Worm (Caenorhabditis elegans) whole organism, young adult: ENCODE results near the gene old-1.

Source experiments
- B0019.2 ChIP-seq: fragments of 200-800 bp; sonication (Bioruptor generic); conservative IDR thresholded peaks from 2 replicates; pipeline ENCODE4 v1.3.6; 2022; ENCODE audit warnings: missing genetic modification reagents, missing genetic modification characterization, missing compliant biosample characterization
- B0261.1 ChIP-seq: sonication (generic microtip); optimal IDR thresholded peaks from 2 replicates; lab custom pipeline; 2016; ENCODE audit warnings: mild to moderate bottlenecking, missing genetic modification characterization, moderate library complexity, missing compliant biosample characterization
- C17E4.6 ChIP-seq: fragments of 200-800 bp; sonication (Bioruptor generic); IDR thresholded peaks from 2 replicates; pipeline ENCODE4 v1.3.6; 2022; ENCODE audit warnings: missing genetic modification reagents, missing genetic modification characterization, missing compliant biosample characterization
- F33H1.4 ChIP-seq: fragments of 200-800 bp; sonication (Bioruptor generic); IDR thresholded peaks from 2 replicates; pipeline ENCODE4 v1.3.6; 2022; ENCODE audit warnings: missing genetic modification reagents, missing genetic modification characterization, missing compliant biosample characterization
- F37B4.10 ChIP-seq: fragments of 200-800 bp; sonication (Bioruptor generic); IDR thresholded peaks from 2 replicates; pipeline ENCODE4 v1.3.6; 2022; ENCODE audit warnings: missing genetic modification characterization, missing compliant biosample characterization
- K11D2.4 ChIP-seq: fragments of 200-800 bp; sonication (Bioruptor generic); IDR thresholded peaks from 2 replicates; pipeline ENCODE4 v1.3.6; 2022; ENCODE audit warnings: missing genetic modification reagents, missing genetic modification characterization, missing compliant biosample characterization
- T07F8.4 ChIP-seq: sonication (generic microtip); optimal IDR thresholded peaks from 2 replicates; lab custom pipeline; 2016; ENCODE audit warnings: mild to moderate bottlenecking, missing genetic modification characterization, moderate library complexity, missing compliant biosample characterization
- Y53G8AR.9 ChIP-seq: fragments of 200-800 bp; sonication (Bioruptor generic); conservative IDR thresholded peaks from 2 replicates; pipeline ENCODE4 v1.3.6; 2022; ENCODE audit warnings: missing genetic modification reagents, missing genetic modification characterization, missing compliant biosample characterization
- Y56A3A.18 ChIP-seq: fragments of 200-800 bp; sonication (Bioruptor generic); IDR thresholded peaks from 2 replicates; pipeline ENCODE4 v1.3.6; 2022; ENCODE audit warnings: missing genetic modification reagents, missing genetic modification characterization, missing compliant biosample characterization
- Y67H2A.10 ChIP-seq: fragments of 200-800 bp; sonication (Bioruptor generic); conservative IDR thresholded peaks from 2 replicates; pipeline ENCODE4 v1.3.6; 2022; ENCODE audit warnings: missing genetic modification reagents, missing genetic modification characterization, missing compliant biosample characterization
- aptf-2 ChIP-seq: fragments of 200-800 bp; sonication (Bioruptor generic); conservative IDR thresholded peaks from 2 replicates; pipeline ENCODE4 v1.3.6; 2022; ENCODE audit warnings: missing genetic modification reagents, missing genetic modification characterization, missing compliant biosample characterization
- attf-5 ChIP-seq: fragments of 200-800 bp; sonication (Bioruptor generic); optimal IDR thresholded peaks from 2 replicates; lab custom pipeline; 2018; ENCODE audit warnings: mild to moderate bottlenecking, missing genetic modification characterization, missing compliant biosample characterization
- cebp-2 ChIP-seq: fragments of 200-800 bp; sonication (Bioruptor generic); IDR thresholded peaks from 2 replicates; pipeline ENCODE4 v1.3.6; 2022; ENCODE audit warnings: missing genetic modification characterization, missing compliant biosample characterization
- ceh-100 ChIP-seq: fragments of 200-800 bp; sonication (Bioruptor generic); IDR thresholded peaks from 2 replicates; pipeline ENCODE4 v1.3.6; 2022; ENCODE audit warnings: missing genetic modification reagents, missing genetic modification characterization, missing compliant biosample characterization
- ceh-27 ChIP-seq: fragments of 200-800 bp; sonication (Bioruptor generic); optimal IDR thresholded peaks from 2 replicates; lab custom pipeline; 2018; ENCODE audit warnings: mild to moderate bottlenecking, missing genetic modification characterization, moderate library complexity, missing compliant biosample characterization
- ceh-58 ChIP-seq: fragments of 200-800 bp; sonication (Bioruptor generic); IDR thresholded peaks from 2 replicates; pipeline ENCODE4 v1.3.6; 2022; ENCODE audit warnings: missing genetic modification characterization, missing compliant biosample characterization
- chd-7 ChIP-seq: sonication (generic microtip); optimal IDR thresholded peaks from 2 replicates; lab custom pipeline; 2016; ENCODE audit warnings: mild to moderate bottlenecking, missing genetic modification characterization, moderate library complexity, missing compliant biosample characterization
- die-1 ChIP-seq: sonication (generic microtip); optimal IDR thresholded peaks from 2 replicates; lab custom pipeline; 2016; ENCODE audit warnings: missing genotype, mild to moderate bottlenecking, missing genetic modification characterization, missing compliant biosample characterization
- efl-1 ChIP-seq: fragments of 150-350 bp; optimal IDR thresholded peaks from 2 replicates; lab custom pipeline; 2014; ENCODE audit warnings: missing biosample characterization, missing genetic modification reagents, missing genetic modification characterization
- egl-18 ChIP-seq: fragments of 200-800 bp; sonication (Bioruptor generic); IDR thresholded peaks from 2 replicates; pipeline ENCODE4 v1.3.6; 2022; ENCODE audit warnings: missing genetic modification reagents, missing genetic modification characterization, missing compliant biosample characterization
- ekl-4 ChIP-seq: fragments of 200-800 bp; sonication (Bioruptor generic); IDR thresholded peaks from 2 replicates; pipeline ENCODE4 v1.3.6; 2022; ENCODE audit warnings: missing genetic modification reagents, missing genetic modification characterization, missing compliant biosample characterization
- him-1 ChIP-seq: sonication (generic microtip); optimal IDR thresholded peaks from 2 replicates; lab custom pipeline; 2016; ENCODE audit warnings: missing genotype, missing genetic modification reagents, missing genetic modification characterization, missing compliant biosample characterization
- hlh-12 ChIP-seq: sonication (generic microtip); optimal IDR thresholded peaks from 2 replicates; lab custom pipeline; 2016; ENCODE audit warnings: missing genetic modification characterization, missing compliant biosample characterization
- hmg-1.2 ChIP-seq: fragments of 200-800 bp; sonication (Bioruptor generic); IDR thresholded peaks from 2 replicates; pipeline ENCODE4 v1.3.6; 2022; ENCODE audit warnings: missing genetic modification reagents, missing genetic modification characterization, missing compliant biosample characterization
- hrde-1 ChIP-seq: sonication (generic microtip); optimal IDR thresholded peaks from 2 replicates; lab custom pipeline; 2016; ENCODE audit warnings: missing genetic modification characterization, mild to moderate bottlenecking, missing compliant biosample characterization, moderate library complexity, missing genotype, missing genetic modification reagents, borderline replicate concordance
- let-607 ChIP-seq, 2 experiments: fragments of 200-800 bp in 1 of 2; sonication (Bioruptor generic) in 1 of 2; sonication (generic microtip) in 1 of 2; optimal IDR thresholded peaks; 2 replicates each; lab custom pipeline; 2016 to 2018; ENCODE audit warnings: mild to moderate bottlenecking in 2 of 2, missing compliant biosample characterization in 2 of 2, missing genetic modification characterization in 2 of 2, moderate library complexity in 2 of 2, missing genotype in 1 of 2
- lin-35 ChIP-seq, 3 experiments: fragments of 150-350 bp in 2 of 3; sonication (generic microtip) in 1 of 3; optimal IDR thresholded peaks; 2 replicates each; lab custom pipeline; 2014 to 2018; ENCODE audit warnings: missing biosample characterization in 3 of 3, missing genetic modification characterization in 3 of 3, missing genetic modification reagents in 3 of 3
- lin-54 ChIP-seq: fragments of 200-800 bp; sonication (Bioruptor generic); optimal IDR thresholded peaks from 2 replicates; lab custom pipeline; 2018; ENCODE audit warnings: mild to moderate bottlenecking, missing genetic modification characterization, missing compliant biosample characterization
- lir-1 ChIP-seq: fragments of 200-800 bp; sonication (Bioruptor generic); conservative IDR thresholded peaks from 2 replicates; pipeline ENCODE4 v1.3.6; 2022; ENCODE audit warnings: missing genetic modification reagents, missing genetic modification characterization, missing compliant biosample characterization
- lsl-1 ChIP-seq: fragments of 200-800 bp; sonication (Bioruptor generic); optimal IDR thresholded peaks from 2 replicates; lab custom pipeline; 2018; ENCODE audit warnings: mild to moderate bottlenecking, missing genetic modification characterization, moderate library complexity, missing compliant biosample characterization
- madf-6 ChIP-seq: fragments of 200-800 bp; sonication (Bioruptor generic); IDR thresholded peaks from 2 replicates; pipeline ENCODE4 v1.3.6; 2022; ENCODE audit warnings: missing genetic modification reagents, missing genetic modification characterization, missing compliant biosample characterization
- madf-8 ChIP-seq: fragments of 200-800 bp; sonication (Bioruptor generic); conservative IDR thresholded peaks from 2 replicates; pipeline ENCODE4 v1.3.6; 2022; ENCODE audit warnings: missing genetic modification reagents, missing genetic modification characterization, missing compliant biosample characterization
- nfyb-1 ChIP-seq: fragments of 200-800 bp; sonication (Bioruptor generic); IDR thresholded peaks from 2 replicates; pipeline ENCODE4 v1.3.6; 2022; ENCODE audit warnings: missing genetic modification reagents, missing genetic modification characterization, missing compliant biosample characterization
- nhr-179 ChIP-seq: sonication (generic microtip); optimal IDR thresholded peaks from 2 replicates; lab custom pipeline; 2016; ENCODE audit warnings: mild to moderate bottlenecking, missing genetic modification characterization, missing compliant biosample characterization
- pha-4 ChIP-seq: fragments of 150-350 bp; sonication (generic microtip); optimal IDR thresholded peaks from 2 replicates; lab custom pipeline; 2014; ENCODE audit warnings: missing biosample characterization, missing genetic modification reagents, missing genetic modification characterization
- repo-1 ChIP-seq: sonication (generic microtip); optimal IDR thresholded peaks from 2 replicates; lab custom pipeline; 2017; ENCODE audit warnings: mild to moderate bottlenecking, missing genetic modification characterization, missing compliant biosample characterization
- rpc-1 ChIP-seq, 2 experiments: fragments of 150-350 bp in 1 of 2; sonication (generic microtip) in 1 of 2; optimal IDR thresholded peaks; 2 replicates each; lab custom pipeline; 2014 to 2018; ENCODE audit warnings: missing biosample characterization in 1 of 2, missing genetic modification characterization in 1 of 2, missing genetic modification reagents in 1 of 2, missing genotype in 1 of 2
- snpc-1.3 ChIP-seq: sonication (generic microtip); optimal IDR thresholded peaks from 2 replicates; lab custom pipeline; 2017; ENCODE audit warnings: missing genetic modification characterization, mild to moderate bottlenecking, missing compliant biosample characterization, antibody characterized with exemption, moderate library complexity, missing genotype, missing genetic modification reagents; ENCODE audit not compliant: insufficient read depth
- snpc-3.4 ChIP-seq: sonication (generic microtip); optimal IDR thresholded peaks from 2 replicates; lab custom pipeline; 2017; ENCODE audit warnings: missing genetic modification characterization, mild to moderate bottlenecking, missing compliant biosample characterization, antibody characterized with exemption, moderate library complexity, missing genotype, missing genetic modification reagents
- somi-1 ChIP-seq: fragments of 200-800 bp; sonication (Bioruptor generic); optimal IDR thresholded peaks from 2 replicates; lab custom pipeline; 2018; ENCODE audit warnings: mild to moderate bottlenecking, missing genetic modification characterization, missing compliant biosample characterization
- tbp1 ChIP-seq: fragments of 200-800 bp; sonication (Bioruptor generic); optimal IDR thresholded peaks from 2 replicates; lab custom pipeline; 2018; ENCODE audit warnings: mild to moderate bottlenecking, missing genetic modification characterization, missing compliant biosample characterization
- unc-130 ChIP-seq: sonication (generic microtip); optimal IDR thresholded peaks from 2 replicates; lab custom pipeline; 2016; ENCODE audit warnings: missing genetic modification reagents, missing genetic modification characterization, missing compliant biosample characterization
- xnd-1 ChIP-seq: sonication (generic microtip); optimal IDR thresholded peaks from 2 replicates; lab custom pipeline; 2016; ENCODE audit warnings: missing genotype, missing genetic modification reagents, missing genetic modification characterization, missing compliant biosample characterization
- ztf-18 ChIP-seq: sonication (generic microtip); optimal IDR thresholded peaks from 2 replicates; lab custom pipeline; 2016; ENCODE audit warnings: missing genotype, mild to moderate bottlenecking, missing genetic modification characterization, missing compliant biosample characterization
- ztf-22 ChIP-seq: fragments of 200-800 bp; sonication (Bioruptor generic); optimal IDR thresholded peaks from 2 replicates; lab custom pipeline; 2018; ENCODE audit warnings: mild to moderate bottlenecking, missing genetic modification characterization, moderate library complexity, missing compliant biosample characterization
- ztf-25 ChIP-seq: fragments of 200-800 bp; sonication (Bioruptor generic); IDR thresholded peaks from 2 replicates; pipeline ENCODE4 v1.3.6; 2022; ENCODE audit warnings: missing genetic modification reagents, missing genetic modification characterization, missing compliant biosample characterization

The old-1 gene

ce11 chrII:9894435-9894834, 25.9 kb upstream of the old-1 start, which contains the start of gene F26C11.1:
Gene F26C11.1 (plus strand): TSS chrII:9894735.
- no peak for TF ChIP-seq hrde-1
- TF ChIP-seq lir-1 (GFP tag; lab: Robert Waterston, UW): no peak
- TF ChIP-seq hlh-12: no peak
- no peak for TF ChIP-seq ceh-58
- no peak for TF ChIP-seq ztf-18
- no peak for TF ChIP-seq F37B4.10 (GFP tag; lab: Robert Waterston, UW)
- no peak for TF ChIP-seq somi-1
- no peak for TF ChIP-seq pha-4 (tag; lab: Kevin White, UChicago)
- TF ChIP-seq B0261.1 (tag; lab: Kevin White, UChicago): no peak
- no peak for TF ChIP-seq ekl-4
- no peak for TF ChIP-seq ceh-100 (GFP tag; lab: Robert Waterston, UW)
- TF ChIP-seq C17E4.6 (GFP tag; lab: Robert Waterston, UW): no peak

ce11 chrII:9892409-9892808, 23.9 kb upstream of the old-1 start, which contains the start of gene C08H9.16:
Gene C08H9.16 (plus strand): TSS chrII:9892778.
- peak; percentile 7 for TF ChIP-seq snpc-3.4 (tag; lab: Kevin White, UChicago)
- peak; percentile 88 for TF ChIP-seq lsl-1 (GFP tag; lab: Kevin White, UChicago)
- TF ChIP-seq nhr-179 (tag; lab: Kevin White, UChicago): no peak
- TF ChIP-seq aptf-2 (GFP tag; lab: Robert Waterston, UW): no peak
- no peak for TF ChIP-seq T07F8.4 (tag; lab: Kevin White, UChicago)
- peak; percentile 20 for TF ChIP-seq efl-1 (GFP tag; lab: Kevin White, UChicago)
- peak; percentile 13 for TF ChIP-seq pha-4 (tag; lab: Kevin White, UChicago)
- TF ChIP-seq B0019.2 (GFP tag; lab: Robert Waterston, UW): no peak
- TF ChIP-seq tbp1: peak; percentile 13
- peak; percentile 8 for TF ChIP-seq xnd-1
- no peak for TF ChIP-seq B0261.1 (tag; lab: Kevin White, UChicago)
- TF ChIP-seq die-1: no peak
- no peak for TF ChIP-seq F37B4.10 (GFP tag; lab: Robert Waterston, UW)
- no peak for TF ChIP-seq ztf-22 (GFP tag; lab: Kevin White, UChicago)
- peak; percentile 58; the same call in 1 of the 2 replicates for TF ChIP-seq madf-6 (GFP tag; lab: Robert Waterston, UW)
- no peak for TF ChIP-seq unc-130
- no peak for TF ChIP-seq chd-7 (tag; lab: Kevin White, UChicago)
- TF ChIP-seq repo-1 (tag; lab: Kevin White, UChicago): no peak
- peak; percentile 89 to 94 for TF ChIP-seq let-607 (tag; optimal IDR thresholded peaks at IDR 0.05; lab: Kevin White, UChicago)
- TF ChIP-seq egl-18 (GFP tag; lab: Robert Waterston, UW): no peak
- peak in 1 of 3 experiments; percentile 40 for TF ChIP-seq lin-35 (GFP tag; optimal IDR thresholded peaks at IDR 0.05; lab: Kevin White, UChicago)
- TF ChIP-seq Y56A3A.18 (GFP tag; lab: Robert Waterston, UW): no peak
- TF ChIP-seq Y67H2A.10 (GFP tag; lab: Robert Waterston, UW): no peak
- no peak for TF ChIP-seq him-1 (tag; lab: Kevin White, UChicago)
- peak; percentile 48 for TF ChIP-seq lin-54
- TF ChIP-seq cebp-2 (GFP tag; lab: Robert Waterston, UW): no peak
- no peak for TF ChIP-seq K11D2.4 (GFP tag; lab: Robert Waterston, UW)
- no peak for TF ChIP-seq C17E4.6 (GFP tag; lab: Robert Waterston, UW)
- TF ChIP-seq hmg-1.2 (GFP tag; lab: Robert Waterston, UW): peak; percentile 41; the same call in 1 of the 2 replicates
- peak; percentile 45 for TF ChIP-seq snpc-1.3 (tag; lab: Kevin White, UChicago)
- no peak for TF ChIP-seq ztf-25
- no peak for TF ChIP-seq ceh-27 (GFP tag; lab: Kevin White, UChicago)
- TF ChIP-seq Y53G8AR.9: no peak
- TF ChIP-seq nfyb-1 (GFP tag; lab: Robert Waterston, UW): peak; percentile 69; the same call in 1 of the 2 replicates
- TF ChIP-seq rpc-1 (optimal IDR thresholded peaks at IDR 0.05; lab: Kevin White, UChicago): no peak
- no peak for TF ChIP-seq rpc-1 (tag; optimal IDR thresholded peaks at IDR 0.05; lab: Kevin White, UChicago)
- no peak for TF ChIP-seq madf-8 (GFP tag; lab: Robert Waterston, UW)
- TF ChIP-seq F33H1.4 (GFP tag; lab: Robert Waterston, UW): peak; percentile 78
- TF ChIP-seq attf-5 (GFP tag; lab: Kevin White, UChicago): peak; percentile 26
